Worm (Caenorhabditis elegans): ENCODE data around the gene F43C11.11.

The F43C11.11 gene

ce11 chrII:2335572-2335971, 28.0 kb downstream of the F43C11.11 start, which contains the start of gene F43C11.7:
F43C11.7 (plus strand) TSS chrII:2335897.
- TF ChIP-seq arid-1 (GFP tag; conservative IDR thresholded peaks at IDR 0.05) (no peak), aly-2 (tag; optimal IDR thresholded peaks at IDR 0.05) (no peak), fkh-10 (GFP tag; optimal IDR thresholded peaks at IDR 0.05) (no peak), ces-1 (GFP tag; optimal IDR thresholded peaks at IDR 0.05) (no peak), lin-15B (tag; optimal IDR thresholded peaks at IDR 0.05) (no peak), mxl-3 (GFP tag; optimal IDR thresholded peaks at IDR 0.05) (no peak), dmd-8 (GFP tag; IDR thresholded peaks at IDR 0.05) (no peak), fos-1 (tag; optimal IDR thresholded peaks at IDR 0.05) (no peak), T26A8.4 (GFP tag; IDR thresholded peaks at IDR 0.05) (no peak), daf-12 (tag; optimal IDR thresholded peaks at IDR 0.05) (no peak), madf-9 (GFP tag; conservative IDR thresholded peaks at IDR 0.05) (no peak), hlh-11 (tag; optimal IDR thresholded peaks at IDR 0.05) (peak; percentile 58), mxl-2 (GFP tag; conservative IDR thresholded peaks at IDR 0.05) (no peak), nhr-28 (tag; optimal IDR thresholded peaks at IDR 0.05) (peak; percentile 82), pha-4 (GFP tag; IDR thresholded peaks at IDR 0.05) (no peak), pha-4 (tag; optimal IDR thresholded peaks at IDR 0.05) (no peak), mdl-1 (tag; optimal IDR thresholded peaks at IDR 0.05) (peak in 1 of 2 experiments; percentile 35), nhr-76 (tag; optimal IDR thresholded peaks at IDR 0.05) (no peak), skn-1 (tag; optimal IDR thresholded peaks at IDR 0.05) (no peak), lin-1 (GFP tag; IDR thresholded peaks at IDR 0.05) (no peak), ceh-20 (GFP tag; IDR thresholded peaks at IDR 0.05) (no peak), D1046.2 (GFP tag; IDR thresholded peaks at IDR 0.05) (no peak), zip-11 (GFP tag; IDR thresholded peaks at IDR 0.05) (no peak), lin-13 (GFP tag; optimal IDR thresholded peaks at IDR 0.05) (no peak), egl-27 (tag; optimal IDR thresholded peaks at IDR 0.05) (no peak), nhr-41 (GFP tag; IDR thresholded peaks at IDR 0.05) (no peak), nhr-237 (tag; optimal IDR thresholded peaks at IDR 0.05) (no peak), ceh-62 (tag; optimal IDR thresholded peaks at IDR 0.05) (no peak), hmg-1.1 (GFP tag; IDR thresholded peaks at IDR 0.05) (no peak), snpc-4 (tag; optimal IDR thresholded peaks at IDR 0.05) (no peak), unc-39 (tag; optimal IDR thresholded peaks at IDR 0.05) (no peak), ctbp-1 (GFP tag; IDR thresholded peaks at IDR 0.05) (no peak), ceh-82 (tag; optimal IDR thresholded peaks at IDR 0.05) (no peak), nhr-102 (tag; optimal IDR thresholded peaks at IDR 0.05) (no peak), dve-1 (tag; optimal IDR thresholded peaks at IDR 0.05; ENCODE audit: insufficient read depth) (peak; percentile 56), daf-8 (GFP tag; IDR thresholded peaks at IDR 0.05) (no peak), mep-1 (tag; optimal IDR thresholded peaks at IDR 0.05) (no peak), F26F4.8 (GFP tag; conservative IDR thresholded peaks at IDR 0.05) (no peak), unc-130 (GFP tag; optimal IDR thresholded peaks at IDR 0.05) (no peak), duxl-1 (tag; optimal IDR thresholded peaks at IDR 0.05; ENCODE audit: poor library complexity) (no peak), mdt-29 (GFP tag; IDR thresholded peaks at IDR 0.05) (no peak), spr-3 (GFP tag; optimal IDR thresholded peaks at IDR 0.05) (no peak), ceh-28 (tag; optimal IDR thresholded peaks at IDR 0.05) (no peak), attf-4 (tag; optimal IDR thresholded peaks at IDR 0.05) (no peak), dmd-6 (GFP tag; IDR thresholded peaks at IDR 0.05) (peak; percentile 71), F37D6.2 (tag; optimal IDR thresholded peaks at IDR 0.05) (no peak), lir-3 (tag; optimal IDR thresholded peaks at IDR 0.05) (no peak), Y105C5A.15 (GFP tag; IDR thresholded peaks at IDR 0.05) (no peak), lsy-2 (tag; optimal IDR thresholded peaks at IDR 0.05) (no peak), zfp-3 (GFP tag; conservative IDR thresholded peaks at IDR 0.05) (no peak), saeg-2 (GFP tag; IDR thresholded peaks at IDR 0.05) (no peak), zag-1 (tag; optimal IDR thresholded peaks at IDR 0.05) (no peak), jun-1 (tag; optimal IDR thresholded peaks at IDR 0.05) (no peak), set-16 (GFP tag; IDR thresholded peaks at IDR 0.05) (no peak)
